Fruit fly (Drosophila melanogaster) whole organism, embryonic: ENCODE data around the gene ND-39.

Experiments used
- Asciz ChIP-seq: fragments of 200-800 bp; sonication (Bioruptor generic); optimal IDR thresholded peaks from 2 replicates; lab custom pipeline; 2017; ENCODE audit warnings: missing biosample characterization, mild to moderate bottlenecking, missing genetic modification characterization, missing genetic modification reagents
- Bgb ChIP-seq: fragments of 200-800 bp; sonication (Bioruptor generic); IDR thresholded peaks from 2 replicates; pipeline ENCODE4 v1.3.6; 2022; ENCODE audit warnings: missing biosample characterization, missing genetic modification characterization; ENCODE audit not compliant: partially characterized antibody
- BtbVII ChIP-seq: fragments of 200-800 bp; sonication (Bioruptor generic); optimal IDR thresholded peaks from 3 replicates; lab custom pipeline; 2017; ENCODE audit warnings: missing biosample characterization, mild to moderate bottlenecking, missing genetic modification characterization
- CG12391 ChIP-seq: fragments of 200-800 bp; sonication (Bioruptor generic); optimal IDR thresholded peaks from 3 replicates; lab custom pipeline; 2018; ENCODE audit warnings: missing biosample characterization, mild to moderate bottlenecking, missing genetic modification characterization, moderate library complexity
- CG13296 ChIP-seq: fragments of 200-800 bp; sonication (Bioruptor generic); optimal IDR thresholded peaks from 3 replicates; lab custom pipeline; 2018; ENCODE audit warnings: missing biosample characterization, mild to moderate bottlenecking, missing genetic modification characterization
- CG14441 ChIP-seq: fragments of 200-800 bp; sonication (Bioruptor generic); IDR thresholded peaks from 2 replicates; pipeline ENCODE4 v1.3.6; 2022; ENCODE audit warnings: missing biosample characterization, missing genetic modification characterization
- CG14667 ChIP-seq: fragments of 200-800 bp; sonication (Bioruptor generic); IDR thresholded peaks from 2 replicates; pipeline ENCODE4 v1.3.6; 2022; ENCODE audit warnings: missing biosample characterization, missing genetic modification characterization
- CG15073 ChIP-seq: fragments of 200-800 bp; sonication (Bioruptor generic); optimal IDR thresholded peaks from 2 replicates; lab custom pipeline; 2016; ENCODE audit warnings: missing biosample characterization, missing genetic modification characterization
- CG16863 ChIP-seq: fragments of 200-800 bp; sonication (Bioruptor generic); optimal IDR thresholded peaks from 3 replicates; lab custom pipeline; 2016; ENCODE audit warnings: missing biosample characterization, missing genetic modification characterization
- CG17186 ChIP-seq: fragments of 200-800 bp; sonication (Bioruptor generic); optimal IDR thresholded peaks from 3 replicates; lab custom pipeline; 2017; ENCODE audit warnings: missing biosample characterization, missing genetic modification reagents, missing genetic modification characterization
- CG1792 ChIP-seq: fragments of 200-800 bp; sonication (Bioruptor generic); optimal IDR thresholded peaks from 2 replicates; lab custom pipeline; 2016; ENCODE audit warnings: missing biosample characterization, missing genetic modification characterization
- CG18764 ChIP-seq: fragments of 200-800 bp; sonication (Bioruptor generic); optimal IDR thresholded peaks from 3 replicates; lab custom pipeline; 2016; ENCODE audit warnings: missing biosample characterization, missing genetic modification characterization
- CG2199 ChIP-seq: fragments of 200-800 bp; sonication (Bioruptor generic); IDR thresholded peaks from 3 replicates; pipeline ENCODE4 v1.3.6; 2022; ENCODE audit warnings: missing biosample characterization, missing genetic modification characterization
- CG2678 ChIP-seq: fragments of 200-800 bp; sonication (Bioruptor generic); optimal IDR thresholded peaks from 3 replicates; lab custom pipeline; 2019; ENCODE audit warnings: missing biosample characterization, mild to moderate bottlenecking, missing genetic modification characterization, moderate library complexity
- CG30431 ChIP-seq: fragments of 200-800 bp; sonication (Bioruptor generic); optimal IDR thresholded peaks from 2 replicates; lab custom pipeline; 2017; ENCODE audit warnings: missing biosample characterization, missing genetic modification characterization
- CG32532 ChIP-seq: fragments of 200-800 bp; sonication (Bioruptor generic); IDR thresholded peaks from 2 replicates; pipeline ENCODE4 v1.3.6; 2022; ENCODE audit warnings: missing biosample characterization, missing genetic modification characterization
- CG4282 ChIP-seq: fragments of 200-800 bp; sonication (Bioruptor generic); optimal IDR thresholded peaks from 2 replicates; lab custom pipeline; 2016; ENCODE audit warnings: missing biosample characterization, missing genetic modification characterization
- CG43689 ChIP-seq: fragments of 200-800 bp; sonication (Bioruptor generic); IDR thresholded peaks from 2 replicates; pipeline ENCODE4 v1.3.6; 2022; ENCODE audit warnings: missing biosample characterization, missing genetic modification characterization
- CG4820 ChIP-seq: fragments of 200-800 bp; sonication (Bioruptor generic); optimal IDR thresholded peaks from 3 replicates; lab custom pipeline; 2016; ENCODE audit warnings: missing biosample characterization, missing genetic modification characterization
- CG6175 ChIP-seq: fragments of 200-800 bp; sonication (Bioruptor generic); IDR thresholded peaks from 3 replicates; pipeline ENCODE4 v1.3.6; 2022; ENCODE audit warnings: missing biosample characterization, missing genetic modification characterization
- CG6254 ChIP-seq: fragments of 200-800 bp; sonication (Bioruptor generic); optimal IDR thresholded peaks from 3 replicates; lab custom pipeline; 2017; ENCODE audit warnings: mild to moderate bottlenecking, missing biosample characterization, missing genetic modification reagents, missing genetic modification characterization
- CG7839 ChIP-seq: fragments of 200-800 bp; sonication (Bioruptor generic); optimal IDR thresholded peaks from 3 replicates; lab custom pipeline; 2018; ENCODE audit warnings: missing biosample characterization, mild to moderate bottlenecking, missing genetic modification characterization, moderate library complexity
- CG9437 ChIP-seq: fragments of 200-800 bp; sonication (Bioruptor generic); optimal IDR thresholded peaks from 2 replicates; lab custom pipeline; 2018; ENCODE audit warnings: missing biosample characterization, mild to moderate bottlenecking, missing genetic modification characterization
- CG9817 ChIP-seq: fragments of 200-800 bp; sonication (Bioruptor generic); optimal IDR thresholded peaks from 2 replicates; lab custom pipeline; 2018; ENCODE audit warnings: missing biosample characterization, mild to moderate bottlenecking, missing genetic modification characterization, moderate library complexity
- ERR ChIP-seq: fragments of 200-800 bp; sonication (Bioruptor generic); optimal IDR thresholded peaks from 2 replicates; lab custom pipeline; 2016; ENCODE audit warnings: missing biosample characterization, missing genetic modification characterization
- Ets97D ChIP-seq: fragments of 200-800 bp; sonication (Bioruptor generic); optimal IDR thresholded peaks from 3 replicates; lab custom pipeline; 2016; ENCODE audit warnings: missing biosample characterization, missing genetic modification characterization
- HHEX ChIP-seq: fragments of 200-800 bp; sonication (Bioruptor generic); optimal IDR thresholded peaks from 3 replicates; lab custom pipeline; 2017; ENCODE audit warnings: missing biosample characterization, mild to moderate bottlenecking, missing genetic modification characterization, missing genetic modification reagents
- Lim3 ChIP-seq: fragments of 200-800 bp; sonication (Bioruptor generic); IDR thresholded peaks from 2 replicates; pipeline ENCODE4 v1.3.6; 2022; ENCODE audit warnings: missing biosample characterization, missing genetic modification characterization
- MESR4 ChIP-seq: fragments of 200-800 bp; sonication (Bioruptor generic); optimal IDR thresholded peaks from 2 replicates; lab custom pipeline; 2018; ENCODE audit warnings: missing biosample characterization, mild to moderate bottlenecking, missing genetic modification characterization, moderate library complexity
- NC2β ChIP-seq: fragments of 200-800 bp; sonication (Bioruptor generic); optimal IDR thresholded peaks from 2 replicates; lab custom pipeline; 2016; ENCODE audit warnings: missing biosample characterization, missing genetic modification characterization
- PHDP ChIP-seq: fragments of 200-800 bp; sonication (Bioruptor generic); optimal IDR thresholded peaks from 3 replicates; lab custom pipeline; 2018; ENCODE audit warnings: missing biosample characterization, mild to moderate bottlenecking, missing genetic modification characterization, moderate library complexity
- Tbp ChIP-seq: fragments of >200 bp; optimal IDR thresholded peaks from 2 replicates; lab custom pipeline; 2018; ENCODE audit warnings: missing biosample characterization, missing genetic modification characterization
- bowl ChIP-seq: fragments of 200-800 bp; sonication (Bioruptor generic); IDR thresholded peaks from 2 replicates; pipeline ENCODE4 v1.3.6; 2022; ENCODE audit warnings: missing biosample characterization, missing genetic modification characterization
- br ChIP-seq: fragments of >200 bp; optimal IDR thresholded peaks from 2 replicates; lab custom pipeline; 2017
- emc ChIP-seq: fragments of 200-800 bp; sonication (Bioruptor generic); optimal IDR thresholded peaks from 2 replicates; lab custom pipeline; 2016; ENCODE audit warnings: missing biosample characterization, missing genetic modification characterization
- eyg ChIP-seq: fragments of 200-800 bp; sonication (Bioruptor generic); optimal IDR thresholded peaks from 3 replicates; lab custom pipeline; 2016; ENCODE audit warnings: missing biosample characterization, missing genetic modification characterization
- fd3F ChIP-seq: fragments of 200-800 bp; sonication (Bioruptor generic); optimal IDR thresholded peaks from 2 replicates; lab custom pipeline; 2018; ENCODE audit warnings: missing biosample characterization, mild to moderate bottlenecking, missing genetic modification characterization, moderate library complexity
- fru ChIP-seq: fragments of >200 bp; optimal IDR thresholded peaks from 2 replicates; lab custom pipeline; 2017
- h ChIP-seq: fragments of >200 bp; optimal IDR thresholded peaks from 2 replicates; lab custom pipeline; 2017
- ham ChIP-seq: fragments of 200-800 bp; sonication (Bioruptor generic); IDR thresholded peaks from 2 replicates; pipeline ENCODE4 v1.3.6; 2022; ENCODE audit warnings: missing biosample characterization, missing genetic modification characterization
- hb ChIP-seq: fragments of 200-800 bp; sonication (Bioruptor generic); IDR thresholded peaks from 3 replicates; pipeline ENCODE4 v1.3.6; 2022; ENCODE audit warnings: missing biosample characterization, missing genetic modification characterization; ENCODE audit not compliant: partially characterized antibody
- kah ChIP-seq: fragments of 200-800 bp; sonication (Bioruptor generic); optimal IDR thresholded peaks from 2 replicates; lab custom pipeline; 2018; ENCODE audit warnings: missing biosample characterization, mild to moderate bottlenecking, missing genetic modification characterization
- onecut ChIP-seq: fragments of 200-800 bp; sonication (Bioruptor generic); IDR thresholded peaks from 2 replicates; pipeline ENCODE4 v1.3.6; 2022; ENCODE audit warnings: missing biosample characterization, missing genetic modification characterization
- pita ChIP-seq: fragments of 200-800 bp; sonication (Bioruptor generic); optimal IDR thresholded peaks from 2 replicates; lab custom pipeline; 2017; ENCODE audit warnings: missing biosample characterization, mild to moderate bottlenecking, missing genetic modification characterization
- pros ChIP-seq: fragments of 200-800 bp; sonication (Bioruptor generic); optimal IDR thresholded peaks from 3 replicates; lab custom pipeline; 2019; ENCODE audit warnings: missing biosample characterization, mild to moderate bottlenecking, missing genetic modification characterization, moderate library complexity
- rib ChIP-seq: fragments of 200-800 bp; sonication (Bioruptor generic); IDR thresholded peaks from 2 replicates; pipeline ENCODE4 v1.3.6; 2022; ENCODE audit warnings: missing biosample characterization, missing genetic modification characterization
- ro ChIP-seq: fragments of 200-800 bp; sonication (Bioruptor generic); IDR thresholded peaks from 2 replicates; pipeline ENCODE4 v1.3.6; 2022; ENCODE audit warnings: missing biosample characterization, missing genetic modification characterization
- sob ChIP-seq: fragments of 200-800 bp; sonication (Bioruptor generic); IDR thresholded peaks from 2 replicates; pipeline ENCODE4 v1.3.6; 2022; ENCODE audit warnings: missing biosample characterization, missing genetic modification characterization
- stwl ChIP-seq: fragments of 200-800 bp; sonication (Bioruptor generic); optimal IDR thresholded peaks from 3 replicates; lab custom pipeline; 2018; ENCODE audit warnings: missing biosample characterization, mild to moderate bottlenecking, missing genetic modification characterization, moderate library complexity
- tgo ChIP-seq: fragments of 200-800 bp; sonication (Bioruptor generic); IDR thresholded peaks from 3 replicates; pipeline ENCODE4 v1.3.6; 2022; ENCODE audit warnings: missing biosample characterization, missing genetic modification characterization
- trh ChIP-seq: fragments of 200-800 bp; sonication (Bioruptor generic); optimal IDR thresholded peaks from 2 replicates; lab custom pipeline; 2016; ENCODE audit warnings: missing biosample characterization, missing genetic modification characterization
- zf30C ChIP-seq: fragments of 200-800 bp; sonication (Bioruptor generic); optimal IDR thresholded peaks from 3 replicates; lab custom pipeline; 2018; ENCODE audit warnings: missing biosample characterization, mild to moderate bottlenecking, missing genetic modification characterization
- zfh1 ChIP-seq: fragments of 200-800 bp; sonication (Bioruptor generic); IDR thresholded peaks from 3 replicates; pipeline ENCODE4 v1.3.6; 2022; ENCODE audit warnings: missing biosample characterization, missing genetic modification characterization

The ND-39 gene

DNA sequence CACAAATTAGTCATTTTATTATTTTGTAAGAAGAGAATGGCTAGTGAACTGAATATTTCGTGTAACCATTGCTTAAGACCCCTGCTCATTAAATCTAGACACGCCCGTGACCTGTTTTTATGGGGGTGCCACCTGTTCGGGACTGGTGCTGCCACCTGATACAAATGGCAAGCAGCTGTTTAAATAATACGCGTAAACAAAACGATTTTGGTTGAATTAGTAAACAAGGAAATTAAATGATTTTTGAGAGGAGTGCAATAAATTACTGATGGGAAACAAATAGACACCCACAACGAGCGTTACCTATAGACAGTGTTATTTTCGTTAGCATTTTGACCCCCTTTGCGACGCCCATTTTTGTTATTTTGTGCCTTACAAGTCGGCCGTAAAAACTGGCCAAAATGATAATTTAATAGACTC is 17.1 kb upstream of the ND-39 start (continued):
- TF ChIP-seq CG43689 (no peak), CG4282 (GFP tag; lab: Kevin White, UChicago) (peak; percentile 72), zf30C (GFP tag; lab: Kevin White, UChicago) (no peak), Lim3 (no peak), rib (GFP tag; lab: Robert Waterston, UW) (no peak), CG6254 (GFP tag; lab: Kevin White, UChicago) (peak; percentile 59), CG16863 (peak; percentile 83), CG2678 (tag; lab: Kevin White, UChicago) (peak; percentile 89), Bgb (GFP tag; lab: Robert Waterston, UW) (no peak), CG7839 (tag; lab: Kevin White, UChicago) (peak; percentile 85), CG13296 (peak; percentile 88), pita (no peak), BtbVII (GFP tag; lab: Kevin White, UChicago) (peak; percentile 84), CG14667 (GFP tag; lab: Robert Waterston, UW) (no peak), MESR4 (GFP tag; lab: Kevin White, UChicago) (peak; percentile 37), ham (GFP tag; lab: Robert Waterston, UW) (no peak), h (lab: Kevin White, UChicago) (no peak), sob (GFP tag; lab: Robert Waterston, UW) (no peak), Asciz (GFP tag; lab: Kevin White, UChicago) (peak; percentile 71), CG9437 (GFP tag; lab: Kevin White, UChicago) (peak; percentile 77), ERR (peak; percentile 60), NC2β (GFP tag; lab: Kevin White, UChicago) (peak; percentile 73), eyg (peak; percentile 66), CG30431 (GFP tag; lab: Kevin White, UChicago) (peak; percentile 71), onecut (GFP tag; lab: Robert Waterston, UW) (peak; percentile 73), CG17186 (GFP tag; lab: Kevin White, UChicago) (peak; percentile 48), bowl (GFP tag; lab: Robert Waterston, UW) (no peak), kah (GFP tag; lab: Kevin White, UChicago) (peak; percentile 98), CG4820 (GFP tag; lab: Kevin White, UChicago) (peak; percentile 74), pros (GFP tag; lab: Kevin White, UChicago) (no peak), fd3F (GFP tag; lab: Kevin White, UChicago) (peak; percentile 78), emc (GFP tag; lab: Kevin White, UChicago) (peak; percentile 54), fru (lab: Kevin White, UChicago) (no peak), CG6175 (GFP tag; lab: Robert Waterston, UW) (no peak), CG9817 (peak; percentile 89), stwl (tag; lab: Kevin White, UChicago) (peak; percentile 72), Tbp (no peak), HHEX (GFP tag; lab: Kevin White, UChicago) (peak; percentile 86), CG1792 (GFP tag; lab: Kevin White, UChicago) (peak; percentile 75), CG12391 (tag; lab: Kevin White, UChicago) (peak; percentile 89), tgo (GFP tag; lab: Robert Waterston, UW) (no peak), PHDP (tag; lab: Kevin White, UChicago) (peak; percentile 91), br (lab: Kevin White, UChicago) (no peak), hb (GFP tag; lab: Robert Waterston, UW) (no peak), Ets97D (GFP tag; lab: Kevin White, UChicago) (peak; percentile 85), CG14441 (GFP tag; lab: Robert Waterston, UW) (no peak), zfh1 (GFP tag; lab: Robert Waterston, UW) (no peak), CG2199 (GFP tag; lab: Robert Waterston, UW) (no peak), trh (GFP tag; lab: Kevin White, UChicago) (peak; percentile 84), CG18764 (GFP tag; lab: Kevin White, UChicago) (peak; percentile 84), ro (GFP tag; lab: Robert Waterston, UW) (no peak), CG15073 (GFP tag; lab: Kevin White, UChicago) (peak; percentile 37), CG32532 (GFP tag; lab: Robert Waterston, UW) (no peak)
